Worm (Caenorhabditis elegans): Measurements from ENCODE around the gene lin-23.
A peak's percentile ranks its signal among the peaks of the same experiment; 100 is the strongest.

- TF ChIP-seq cog-1 (tag; optimal IDR thresholded peaks at IDR 0.05) (no peak), flt-1 (GFP tag; IDR thresholded peaks at IDR 0.05) (no peak), med-1 (GFP tag; optimal IDR thresholded peaks at IDR 0.05; ENCODE audit: insufficient read depth) (no peak), tab-1 (GFP tag; IDR thresholded peaks at IDR 0.05) (no peak), ztf-23 (GFP tag; IDR thresholded peaks at IDR 0.05) (peak; percentile 65; the same call in 1 of the 2 replicates), klf-2 (GFP tag; conservative IDR thresholded peaks at IDR 0.05) (no peak)
Measured at ce11 chrII:6360822-6361221, 10.3 kb upstream of the lin-23 start, which contains the start of gene K10B2.4.

Measured in whole organism, midembryonic.